Worm (Caenorhabditis elegans): ENCODE results near the gene C06G4.4.

C06G4.4 gene

ce11 chrIII:7981233-7981632, 3.6 kb upstream of the C06G4.4 start:
- no peak for TF ChIP-seq nhr-2 (tag; optimal IDR thresholded peaks at IDR 0.05)
- TF ChIP-seq M03D4.4 (tag; optimal IDR thresholded peaks at IDR 0.05): no peak
- TF ChIP-seq ztf-11 (tag; optimal IDR thresholded peaks at IDR 0.05): no peak
- TF ChIP-seq unc-62 (GFP tag; optimal IDR thresholded peaks at IDR 0.05): no peak
- TF ChIP-seq hlh-1 (tag; optimal IDR thresholded peaks at IDR 0.05): no peak
- no peak for TF ChIP-seq unc-120 (tag; optimal IDR thresholded peaks at IDR 0.05; ENCODE audit: poor library complexity, severe bottlenecking)
- no peak for TF ChIP-seq lin-13 (tag; optimal IDR thresholded peaks at IDR 0.05)
- TF ChIP-seq elt-3 (tag; optimal IDR thresholded peaks at IDR 0.05): no peak
- no peak for TF ChIP-seq tbx-8 (GFP tag; optimal IDR thresholded peaks at IDR 0.05)
- no peak for TF ChIP-seq ceh-39 (tag; optimal IDR thresholded peaks at IDR 0.05)
- TF ChIP-seq ceh-83 (GFP tag; optimal IDR thresholded peaks at IDR 0.05): no peak
- no peak for TF ChIP-seq lin-32 (GFP tag; optimal IDR thresholded peaks at IDR 0.05)
- TF ChIP-seq cnd-1 (tag; optimal IDR thresholded peaks at IDR 0.05): no peak
- no peak for TF ChIP-seq nhr-237 (tag; optimal IDR thresholded peaks at IDR 0.05)
- no peak for TF ChIP-seq nhr-28 (tag; optimal IDR thresholded peaks at IDR 0.05)
- TF ChIP-seq sem-2 (GFP tag; optimal IDR thresholded peaks at IDR 0.05): no peak
- no peak for TF ChIP-seq bed-3 (GFP tag; optimal IDR thresholded peaks at IDR 0.05)
- TF ChIP-seq snpc-4 (tag; optimal IDR thresholded peaks at IDR 0.05): no peak

DNA sequence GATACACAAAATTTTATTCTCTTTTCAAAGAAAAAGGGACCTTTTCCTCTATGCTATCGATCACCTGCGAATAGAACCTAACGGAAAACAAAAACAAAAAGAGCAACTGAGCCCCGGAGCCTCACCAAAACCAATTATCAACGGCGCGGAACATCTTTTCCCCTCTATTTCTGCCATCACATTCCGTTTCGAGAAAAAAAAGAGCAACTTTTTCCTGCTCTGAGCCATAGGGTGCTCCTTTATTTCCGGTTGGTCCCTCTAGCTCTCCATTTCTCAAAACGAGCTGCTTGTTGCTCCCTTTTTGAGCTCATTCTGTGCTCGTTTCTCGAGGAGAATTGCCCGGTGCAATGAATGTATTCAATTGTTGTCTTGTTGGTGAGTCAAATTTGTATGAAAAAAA, 2.0 kb upstream of the C06G4.4 start, which contains the start of gene clp-1:
Gene clp-1, plus strand, starts transcription at position 301 of the 400 bp plus-strand sequence.
- TF ChIP-seq lin-13 (tag; optimal IDR thresholded peaks at IDR 0.05) (no peak), flh-1 (GFP tag; optimal IDR thresholded peaks at IDR 0.05) (no peak), cnd-1 (tag; optimal IDR thresholded peaks at IDR 0.05) (no peak), elt-1 (tag; optimal IDR thresholded peaks at IDR 0.05; ENCODE audit: borderline replicate concordance, insufficient read depth) (no peak), lin-32 (GFP tag; optimal IDR thresholded peaks at IDR 0.05) (no peak), bed-3 (GFP tag; optimal IDR thresholded peaks at IDR 0.05) (no peak), ceh-43 (GFP tag; optimal IDR thresholded peaks at IDR 0.05) (no peak), mep-1 (tag; optimal IDR thresholded peaks at IDR 0.05) (no peak), elt-3 (tag; optimal IDR thresholded peaks at IDR 0.05) (no peak), nhr-237 (tag; optimal IDR thresholded peaks at IDR 0.05) (no peak), ztf-11 (tag; optimal IDR thresholded peaks at IDR 0.05) (no peak), zip-8 (tag; optimal IDR thresholded peaks at IDR 0.05) (no peak)

ce11 chrIII:7978723-7979122, 1.1 kb upstream of the C06G4.4 start:
- TF ChIP-seq zip-8 (tag; optimal IDR thresholded peaks at IDR 0.05) (no peak), ces-1 (GFP tag; optimal IDR thresholded peaks at IDR 0.05) (peak; percentile 18)

DNA sequence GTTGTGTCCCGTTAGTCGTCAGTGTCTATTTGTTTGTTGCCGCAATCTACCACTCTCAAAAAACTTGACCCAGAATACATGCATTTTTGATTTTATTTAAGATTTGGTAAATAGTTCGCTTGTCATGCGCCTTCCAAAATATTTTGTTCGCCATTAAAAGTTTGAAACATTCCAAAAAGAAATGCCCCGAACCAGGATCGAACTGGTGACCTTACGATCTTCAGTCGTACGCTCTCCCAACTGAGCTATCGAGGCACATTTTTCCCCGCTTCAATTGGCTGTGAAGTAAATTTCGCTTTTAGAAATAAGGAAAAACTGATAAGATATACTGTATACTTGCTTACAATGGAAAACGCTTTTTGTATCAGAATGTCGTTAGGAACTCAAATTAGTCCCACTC, 677 bp upstream of the C06G4.4 start:
- TF ChIP-seq flh-1 (GFP tag; optimal IDR thresholded peaks at IDR 0.05) (no peak), mab-5 (tag; optimal IDR thresholded peaks at IDR 0.05) (no peak), nhr-12 (tag; optimal IDR thresholded peaks at IDR 0.05) (no peak), elt-1 (tag; optimal IDR thresholded peaks at IDR 0.05; ENCODE audit: borderline replicate concordance, insufficient read depth) (no peak), zip-8 (tag; optimal IDR thresholded peaks at IDR 0.05) (no peak), blmp-1 (tag; optimal IDR thresholded peaks at IDR 0.05) (no peak), sptf-1 (tag; optimal IDR thresholded peaks at IDR 0.05) (no peak), ham-2 (GFP tag; optimal IDR thresholded peaks at IDR 0.05) (no peak), bed-3 (GFP tag; optimal IDR thresholded peaks at IDR 0.05) (no peak), ces-1 (GFP tag; optimal IDR thresholded peaks at IDR 0.05) (no peak), pha-4 (tag; optimal IDR thresholded peaks at IDR 0.05) (no peak), tbx-8 (GFP tag; optimal IDR thresholded peaks at IDR 0.05) (no peak), snpc-4 (tag; optimal IDR thresholded peaks at IDR 0.05) (no peak), elt-3 (tag; optimal IDR thresholded peaks at IDR 0.05) (no peak), nhr-76 (tag; optimal IDR thresholded peaks at IDR 0.05) (no peak), nhr-237 (tag; optimal IDR thresholded peaks at IDR 0.05) (no peak), nhr-28 (tag; optimal IDR thresholded peaks at IDR 0.05) (no peak)

- TF ChIP-seq unc-62 (GFP tag; optimal IDR thresholded peaks at IDR 0.05): no peak
- TF ChIP-seq nhr-2 (tag; optimal IDR thresholded peaks at IDR 0.05): no peak
- TF ChIP-seq nhr-76 (tag; optimal IDR thresholded peaks at IDR 0.05): no peak
- no peak for TF ChIP-seq unc-39 (tag; optimal IDR thresholded peaks at IDR 0.05)
- no peak for TF ChIP-seq ham-2 (GFP tag; optimal IDR thresholded peaks at IDR 0.05)
Measured at ce11 chrIII:7977224-7977623, 388 bp downstream of the C06G4.4 start.
